Fruit fly (Drosophila melanogaster) whole organism, wandering third instar larva: Measurements from ENCODE around the gene djl.

ENCODE experiments used
- CrebA ChIP-seq: fragments of 200-800 bp; sonication (Bioruptor generic); optimal IDR thresholded peaks from 2 replicates; lab custom pipeline; 2016; ENCODE audit warnings: missing biosample characterization, mild to moderate bottlenecking, missing genetic modification characterization, borderline replicate concordance
- Dif ChIP-seq: fragments of 200-275, 200-300 bp; sonication (Bioruptor generic); optimal IDR thresholded peaks from 2 replicates; lab custom pipeline; 2018; ENCODE audit warnings: missing biosample characterization, missing genetic modification characterization; ENCODE audit not compliant: partially characterized antibody
- Hnf4 ChIP-seq: fragments of 200-800 bp; sonication (Bioruptor generic); optimal IDR thresholded peaks from 2 replicates; lab custom pipeline; 2016; ENCODE audit warnings: missing biosample characterization, mild to moderate bottlenecking, missing genetic modification characterization
- Hr78 ChIP-seq: fragments of >200 bp; optimal IDR thresholded peaks from 2 replicates; lab custom pipeline; 2017; ENCODE audit warnings: missing biosample characterization, missing genetic modification characterization
- Jra ChIP-seq: sonication (Bioruptor generic); optimal IDR thresholded peaks from 2 replicates; lab custom pipeline; 2016; ENCODE audit warnings: missing biosample characterization, missing genetic modification characterization
- Mio ChIP-seq: sonication (Bioruptor generic); optimal IDR thresholded peaks from 2 replicates; lab custom pipeline; 2016; ENCODE audit warnings: missing biosample characterization, missing genetic modification characterization
- Rel ChIP-seq, 2 experiments: fragments of 200-800 bp; sonication (Bioruptor generic) in 1 of 2; optimal IDR thresholded peaks; 2 replicates in 1 of 2; 3 replicates in 1 of 2; lab custom pipeline; 2016 to 2019; ENCODE audit warnings: mild to moderate bottlenecking in 2 of 2, missing biosample characterization in 2 of 2, missing genetic modification characterization in 2 of 2, moderate library complexity in 1 of 2
- ey ChIP-seq: fragments of 200-800 bp; sonication (Bioruptor generic); optimal IDR thresholded peaks from 2 replicates; lab custom pipeline; 2016; ENCODE audit warnings: missing biosample characterization, missing genetic modification characterization
- foxo ChIP-seq, 2 experiments: fragments of 200-800 bp; sonication (Bioruptor generic); optimal IDR thresholded peaks; 2 replicates in 1 of 2; 3 replicates in 1 of 2; lab custom pipeline; 2016 to 2017; ENCODE audit warnings: missing biosample characterization in 2 of 2, missing genetic modification characterization in 2 of 2
- fru ChIP-seq: fragments of 200-800 bp; sonication (Bioruptor generic); optimal IDR thresholded peaks from 3 replicates; lab custom pipeline; 2016; ENCODE audit warnings: missing biosample characterization, mild to moderate bottlenecking, missing genetic modification characterization
- pan ChIP-seq: fragments of >200 bp; optimal IDR thresholded peaks from 2 replicates; lab custom pipeline; 2017
- psq ChIP-seq: fragments of 200-800 bp; sonication (Bioruptor generic); optimal IDR thresholded peaks from 3 replicates; lab custom pipeline; 2017; ENCODE audit warnings: missing biosample characterization, mild to moderate bottlenecking, missing genetic modification characterization, moderate library complexity
- rgr ChIP-seq: fragments of 200-800 bp; sonication (Bioruptor generic); optimal IDR thresholded peaks from 3 replicates; lab custom pipeline; 2016; ENCODE audit warnings: missing biosample characterization, mild to moderate bottlenecking, missing genetic modification characterization
- usp ChIP-seq: fragments of >200 bp; optimal IDR thresholded peaks from 2 replicates; lab custom pipeline; 2017; ENCODE audit warnings: missing biosample characterization, missing genetic modification characterization

DNA sequence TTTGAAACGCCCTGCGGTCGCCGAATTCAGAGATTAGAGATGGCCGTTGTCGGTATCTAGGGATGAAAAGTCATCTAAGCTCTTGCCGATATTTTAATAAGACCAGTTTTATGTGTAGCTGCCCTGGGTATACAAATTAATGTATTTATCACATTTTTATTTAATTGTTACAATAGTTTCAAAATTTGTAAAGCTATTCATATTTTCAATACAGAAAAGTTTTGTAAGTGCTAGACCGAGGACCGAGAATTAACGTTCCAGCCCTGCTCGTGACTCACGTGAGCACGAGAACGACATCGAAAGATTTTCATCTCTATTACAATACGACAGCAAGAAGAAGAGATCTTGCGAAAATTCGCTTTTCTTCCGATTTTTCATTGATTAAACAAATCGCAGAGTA is 6.5 kb downstream of the djl start, which contains the start of the genes CG1105 and CG1965:
- TF ChIP-seq psq (peak; percentile 78), rgr (GFP tag; lab: Kevin White, UChicago) (peak; percentile 90), Mio (GFP tag; lab: Kevin White, UChicago) (peak; percentile 41), pan (no peak), Jra (GFP tag; lab: Kevin White, UChicago) (peak; percentile 93), Dif (no peak), Hr78 (no peak), ey (GFP tag; lab: Kevin White, UChicago) (peak; percentile 91), Rel (GFP tag; optimal IDR thresholded peaks at IDR 0.05; lab: Kevin White, UChicago) (no peak), Rel (tag; optimal IDR thresholded peaks at IDR 0.05; lab: Kevin White, UChicago) (peak; percentile 68), usp (GFP tag; lab: Kevin White, UChicago) (no peak), Hnf4 (GFP tag; lab: Kevin White, UChicago) (peak; percentile 95), foxo (GFP tag; optimal IDR thresholded peaks at IDR 0.05; lab: Kevin White, UChicago) (peak; percentile 4 to 94), fru (peak; percentile 90), CrebA (no peak)
